Fruit fly (Drosophila melanogaster): ENCODE data around the gene Task6.
A peak's percentile ranks its signal among the peaks of the same experiment; 100 is the strongest.

Task6 gene

dm6 chr3R:13715012-13715673, 40.8 kb upstream of the Task6 start, which contains the start of gene kmr (continued):
- no peak for TF ChIP-seq Bdp1 (GFP tag; optimal IDR thresholded peaks at IDR 0.05)
- TF ChIP-seq CG1233 (GFP tag; optimal IDR thresholded peaks at IDR 0.05) = peak; percentile 47
- TF ChIP-seq MESR4 (GFP tag; optimal IDR thresholded peaks at IDR 0.05) = peak; percentile 12
- no peak for TF ChIP-seq CG1602 (GFP tag; optimal IDR thresholded peaks at IDR 0.05)
- no peak for TF ChIP-seq CG8765 (GFP tag; IDR thresholded peaks at IDR 0.05)
- TF ChIP-seq CG10321 (GFP tag; IDR thresholded peaks at IDR 0.05) = no peak
- TF ChIP-seq CG15269 (tag; optimal IDR thresholded peaks at IDR 0.05) = peak; percentile 45
- no peak for TF ChIP-seq psq (GFP tag; optimal IDR thresholded peaks at IDR 0.05)
- TF ChIP-seq CG11247 (GFP tag; IDR thresholded peaks at IDR 0.05) = no peak
- peak; percentile 64; the same call in 1 of the 3 replicates for TF ChIP-seq CG34422 (GFP tag; IDR thresholded peaks at IDR 0.05)
- TF ChIP-seq Six4 (GFP tag; optimal IDR thresholded peaks at IDR 0.05) = no peak
- TF ChIP-seq gro (GFP tag; optimal IDR thresholded peaks at IDR 0.05) = peak; percentile 81
- TF ChIP-seq Gug (GFP tag; IDR thresholded peaks at IDR 0.05) = no peak
- peak; percentile 18; the same call in 1 of the 2 replicates for TF ChIP-seq CG7372 (GFP tag; IDR thresholded peaks at IDR 0.05)
- no peak for TF ChIP-seq CG8281 (tag; optimal IDR thresholded peaks at IDR 0.05)
- TF ChIP-seq Hmx (GFP tag; optimal IDR thresholded peaks at IDR 0.05) = no peak
- TF ChIP-seq inv (GFP tag; IDR thresholded peaks at IDR 0.05; ENCODE audit: partially characterized antibody) = 0 out of 2 replicates have a peak, but pooled peaks have one; percentile 14
- no peak for TF ChIP-seq CG7556 (GFP tag; optimal IDR thresholded peaks at IDR 0.05)
- no peak for TF ChIP-seq ro (GFP tag; IDR thresholded peaks at IDR 0.05)
- no peak for TF ChIP-seq klu (GFP tag; IDR thresholded peaks at IDR 0.05)
- peak; percentile 57 for TF ChIP-seq her (GFP tag; optimal IDR thresholded peaks at IDR 0.05)
- peak; percentile 19 for TF ChIP-seq CG2116 (GFP tag; optimal IDR thresholded peaks at IDR 0.05)
- TF ChIP-seq CG7745 (tag; optimal IDR thresholded peaks at IDR 0.05) = no peak
- TF ChIP-seq vfl (GFP tag; optimal IDR thresholded peaks at IDR 0.05) = peak; percentile 9
- peak; percentile 88; the same call in 1 of the 3 replicates for TF ChIP-seq so (GFP tag; IDR thresholded peaks at IDR 0.05)
- TF ChIP-seq twi (tag; optimal IDR thresholded peaks at IDR 0.05) = no peak
- no peak for TF ChIP-seq Atf3 (GFP tag; optimal IDR thresholded peaks at IDR 0.05)
- TF ChIP-seq az2 (GFP tag; optimal IDR thresholded peaks at IDR 0.05) = no peak
- peak; percentile 2 for TF ChIP-seq CG13624 (GFP tag; optimal IDR thresholded peaks at IDR 0.05)
- peak; percentile 14 for TF ChIP-seq CG4282 (GFP tag; optimal IDR thresholded peaks at IDR 0.05)
- no peak for TF ChIP-seq TFAM (GFP tag; optimal IDR thresholded peaks at IDR 0.05)
- no peak for TF ChIP-seq schlank (tag; optimal IDR thresholded peaks at IDR 0.05)
- TF ChIP-seq CG11398 (GFP tag; optimal IDR thresholded peaks at IDR 0.05) = no peak
- no peak for TF ChIP-seq otp (GFP tag; IDR thresholded peaks at IDR 0.05)
- no peak for TF ChIP-seq C15 (GFP tag; IDR thresholded peaks at IDR 0.05)
- no peak for TF ChIP-seq crol (GFP tag; IDR thresholded peaks at IDR 0.05)
- TF ChIP-seq CG2678 (tag; optimal IDR thresholded peaks at IDR 0.05) = peak; percentile 23
- TF ChIP-seq exex (tag; optimal IDR thresholded peaks at IDR 0.05) = no peak
- no peak for TF ChIP-seq CG9215 (GFP tag; IDR thresholded peaks at IDR 0.05)
- peak; percentile 80 for TF ChIP-seq CG2199 (GFP tag; IDR thresholded peaks at IDR 0.05)
- TF ChIP-seq Dfd (GFP tag; optimal IDR thresholded peaks at IDR 0.05) = no peak
- no peak for TF ChIP-seq CG9817 (tag; optimal IDR thresholded peaks at IDR 0.05)
- no peak for TF ChIP-seq pfk (GFP tag; optimal IDR thresholded peaks at IDR 0.05)
- TF ChIP-seq oc (tag; optimal IDR thresholded peaks at IDR 0.05) = peak; percentile 12
- TF ChIP-seq Ravus (GFP tag; IDR thresholded peaks at IDR 0.05) = no peak
- TF ChIP-seq lilli (GFP tag; optimal IDR thresholded peaks at IDR 0.05) = peak; percentile 28
- no peak for TF ChIP-seq CG18619 (GFP tag; optimal IDR thresholded peaks at IDR 0.05)
- peak; percentile 64 for TF ChIP-seq CG12071 (GFP tag; optimal IDR thresholded peaks at IDR 0.05)
- peak; percentile 15 for TF ChIP-seq CG12391 (tag; optimal IDR thresholded peaks at IDR 0.05)
- TF ChIP-seq vnd (GFP tag; IDR thresholded peaks at IDR 0.05; ENCODE audit: partially characterized antibody) = no peak
- TF ChIP-seq Elba2 (GFP tag; optimal IDR thresholded peaks at IDR 0.05) = no peak
